Fruit fly (Drosophila melanogaster) whole organism, adult: ENCODE measurements around the gene BtbVII.
A peak's percentile ranks its signal among the peaks of the same experiment; 100 is the strongest.

Source experiments
- CG11617 ChIP-seq: fragments of 200-800 bp; sonication (Bioruptor generic); optimal IDR thresholded peaks from 2 replicates; lab custom pipeline; 2017; ENCODE audit warnings: mild to moderate bottlenecking, missing biosample characterization, missing genetic modification reagents, missing genetic modification characterization
- CG12768 ChIP-seq: fragments of 200-800 bp; sonication (Bioruptor generic); optimal IDR thresholded peaks from 2 replicates; lab custom pipeline; 2017; ENCODE audit warnings: missing biosample characterization, missing genetic modification characterization, mild to moderate bottlenecking, moderate library complexity, missing genetic modification reagents
- CG14711 ChIP-seq: fragments of 200-800 bp; sonication (Bioruptor generic); optimal IDR thresholded peaks from 2 replicates; lab custom pipeline; 2018; ENCODE audit warnings: missing biosample characterization, mild to moderate bottlenecking, missing genetic modification characterization, moderate library complexity
- CG1620 ChIP-seq: fragments of 200-800 bp; sonication (Bioruptor generic); optimal IDR thresholded peaks from 2 replicates; lab custom pipeline; 2016; ENCODE audit warnings: missing biosample characterization, missing genetic modification characterization
- CG33017 ChIP-seq: fragments of 200-800 bp; sonication (Bioruptor generic); optimal IDR thresholded peaks from 2 replicates; lab custom pipeline; 2018; ENCODE audit warnings: missing biosample characterization, mild to moderate bottlenecking, missing genetic modification characterization, moderate library complexity
- CG5204 ChIP-seq: fragments of 200-800 bp; sonication (Bioruptor generic); optimal IDR thresholded peaks from 2 replicates; lab custom pipeline; 2016; ENCODE audit warnings: missing biosample characterization, missing genetic modification characterization
- CG7045 ChIP-seq: fragments of 200-800 bp; sonication (Bioruptor generic); optimal IDR thresholded peaks from 2 replicates; lab custom pipeline; 2017; ENCODE audit warnings: missing biosample characterization, mild to moderate bottlenecking, missing genetic modification characterization
- CG7101 ChIP-seq: fragments of 200-800 bp; sonication (Bioruptor generic); optimal IDR thresholded peaks from 2 replicates; lab custom pipeline; 2018; ENCODE audit warnings: missing biosample characterization, mild to moderate bottlenecking, missing genetic modification characterization, moderate library complexity
- Clk ChIP-seq: fragments of 200-800 bp; sonication (Bioruptor generic); optimal IDR thresholded peaks from 2 replicates; lab custom pipeline; 2017; ENCODE audit warnings: missing biosample characterization, missing genetic modification characterization
- Crg-1 ChIP-seq: fragments of 200-800 bp; sonication (Bioruptor generic); optimal IDR thresholded peaks from 2 replicates; lab custom pipeline; 2016; ENCODE audit warnings: missing biosample characterization, missing genetic modification characterization
- Hr96 ChIP-seq: fragments of 200-800 bp; sonication (Bioruptor generic); optimal IDR thresholded peaks from 2 replicates; lab custom pipeline; 2016; ENCODE audit warnings: missing biosample characterization, missing genetic modification characterization
- Mnt ChIP-seq: fragments of 200-800 bp; sonication (Bioruptor generic); optimal IDR thresholded peaks from 2 replicates; lab custom pipeline; 2016; ENCODE audit warnings: missing biosample characterization, mild to moderate bottlenecking, missing genetic modification characterization
- bab1 ChIP-seq: fragments of 200-800 bp; sonication (Bioruptor generic); optimal IDR thresholded peaks from 3 replicates; lab custom pipeline; 2019; ENCODE audit warnings: missing biosample characterization, mild to moderate bottlenecking, missing genetic modification characterization, moderate library complexity
- cic ChIP-seq: fragments of 200-800 bp; sonication (Bioruptor generic); optimal IDR thresholded peaks from 2 replicates; lab custom pipeline; 2017; ENCODE audit warnings: missing biosample characterization, mild to moderate bottlenecking, missing genetic modification characterization, moderate library complexity
- cnc ChIP-seq, 2 experiments: fragments of >200 bp; optimal IDR thresholded peaks; 2 replicates each; lab custom pipeline; 2017
- kay ChIP-seq: fragments of 200-800 bp; sonication (Bioruptor generic); peaks from one replicate; lab custom pipeline; 2016; ENCODE audit warnings: missing biosample characterization, missing genetic modification characterization, borderline replicate concordance
- ovo ChIP-seq: fragments of 200-800 bp; sonication (Bioruptor generic); optimal IDR thresholded peaks from 2 replicates; lab custom pipeline; 2016; ENCODE audit warnings: missing biosample characterization, missing genetic modification characterization
- pad ChIP-seq: fragments of 200-800 bp; sonication (Bioruptor generic); optimal IDR thresholded peaks from 3 replicates; lab custom pipeline; 2017; ENCODE audit warnings: missing biosample characterization, missing genetic modification characterization, mild to moderate bottlenecking, moderate library complexity, missing genetic modification reagents
- tj ChIP-seq: fragments of 200-800 bp; sonication (Bioruptor generic); optimal IDR thresholded peaks from 3 replicates; lab custom pipeline; 2017; ENCODE audit warnings: missing biosample characterization, mild to moderate bottlenecking, missing genetic modification characterization, moderate library complexity
- toe ChIP-seq: fragments of 200-800 bp; sonication (Bioruptor generic); optimal IDR thresholded peaks from 2 replicates; lab custom pipeline; 2016; ENCODE audit warnings: missing biosample characterization, missing genetic modification characterization

Gene BtbVII

DNA sequence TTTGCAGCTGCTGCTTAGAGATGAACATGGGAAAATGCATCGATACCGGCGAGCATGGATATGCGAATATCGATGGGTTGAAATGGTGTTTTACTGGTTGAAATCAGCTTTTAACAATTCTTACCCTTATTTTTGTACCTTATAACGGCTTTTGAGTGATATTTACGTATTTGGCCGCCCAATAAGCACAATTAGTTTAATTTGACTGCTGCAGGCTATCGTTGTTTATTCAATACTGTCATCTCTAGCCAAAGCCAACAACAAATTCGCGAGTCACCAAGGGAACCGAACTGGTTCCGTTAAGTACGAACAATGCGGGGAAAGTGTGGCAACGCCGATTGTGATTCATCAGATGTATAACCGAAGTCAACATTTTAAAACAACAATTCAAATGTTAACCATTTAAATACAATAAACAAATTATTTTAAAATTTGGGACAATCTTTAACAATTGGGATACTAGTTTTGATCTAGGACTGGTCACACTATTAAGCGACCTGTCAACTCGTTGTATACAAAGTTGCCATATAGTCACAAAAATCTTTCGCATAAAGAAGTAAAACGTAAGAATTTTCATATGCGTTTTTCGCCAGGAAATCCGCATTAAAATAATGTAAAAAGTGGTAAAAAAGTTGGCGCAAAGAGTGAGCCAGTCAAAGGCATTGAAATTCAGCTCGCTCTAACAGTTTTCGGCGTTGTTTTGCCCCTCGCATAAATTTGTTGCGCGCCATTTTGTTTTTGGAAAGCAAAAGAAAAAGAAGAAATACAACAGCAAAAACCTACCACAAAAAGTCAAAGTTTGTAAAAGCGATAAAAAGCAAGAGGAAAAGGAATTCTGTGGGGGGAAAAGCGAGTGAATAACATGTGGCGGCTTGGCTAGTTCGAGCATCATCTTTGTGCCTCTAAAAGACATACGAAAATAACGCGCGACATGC lies at the start of gene BtbVII, which contains the start of gene Usp5:
Gene BtbVII (plus strand): TSS at position 522 of the 935 bp plus-strand sequence.
Gene Usp5 (minus strand): TSS at position 234 of the 935 bp plus-strand sequence.
- peak; percentile 0 for TF ChIP-seq CG33017 (tag; lab: Kevin White, UChicago)
- TF ChIP-seq CG7045, result peak; percentile 45
- peak; percentile 78 for TF ChIP-seq ovo (GFP tag; lab: Kevin White, UChicago)
- TF ChIP-seq CG1620 (GFP tag; lab: Kevin White, UChicago), result peak; percentile 85
- peak; percentile 62 for TF ChIP-seq CG12768
- peak; percentile 70 for TF ChIP-seq CG11617 (GFP tag; lab: Kevin White, UChicago)
- peak; percentile 73 for TF ChIP-seq CG7101 (tag; lab: Kevin White, UChicago)
- TF ChIP-seq cic (GFP tag; lab: Kevin White, UChicago), result peak; percentile 24
- TF ChIP-seq bab1 (GFP tag; lab: Kevin White, UChicago), result peak; percentile 82
- peak; percentile 86 for TF ChIP-seq Hr96 (GFP tag; lab: Kevin White, UChicago)
- TF ChIP-seq pad (GFP tag; lab: Kevin White, UChicago), result peak; percentile 55
- peak; percentile 73 for TF ChIP-seq Crg-1
- TF ChIP-seq CG14711 (tag; lab: Kevin White, UChicago), result peak; percentile 48
- peak; percentile 71 for TF ChIP-seq Mnt
- TF ChIP-seq CG5204 (GFP tag; lab: Kevin White, UChicago), result no peak
- peak; percentile 84 for TF ChIP-seq toe
- peak; percentile 43 for TF ChIP-seq tj
- peak; percentile 56 for TF ChIP-seq Clk (GFP tag; lab: Kevin White, UChicago)
- TF ChIP-seq cnc (optimal IDR thresholded peaks at IDR 0.05; lab: Kevin White, UChicago), result peak; percentile 80 to 92
- TF ChIP-seq kay (GFP tag; lab: Kevin White, UChicago), result no peak

DNA sequence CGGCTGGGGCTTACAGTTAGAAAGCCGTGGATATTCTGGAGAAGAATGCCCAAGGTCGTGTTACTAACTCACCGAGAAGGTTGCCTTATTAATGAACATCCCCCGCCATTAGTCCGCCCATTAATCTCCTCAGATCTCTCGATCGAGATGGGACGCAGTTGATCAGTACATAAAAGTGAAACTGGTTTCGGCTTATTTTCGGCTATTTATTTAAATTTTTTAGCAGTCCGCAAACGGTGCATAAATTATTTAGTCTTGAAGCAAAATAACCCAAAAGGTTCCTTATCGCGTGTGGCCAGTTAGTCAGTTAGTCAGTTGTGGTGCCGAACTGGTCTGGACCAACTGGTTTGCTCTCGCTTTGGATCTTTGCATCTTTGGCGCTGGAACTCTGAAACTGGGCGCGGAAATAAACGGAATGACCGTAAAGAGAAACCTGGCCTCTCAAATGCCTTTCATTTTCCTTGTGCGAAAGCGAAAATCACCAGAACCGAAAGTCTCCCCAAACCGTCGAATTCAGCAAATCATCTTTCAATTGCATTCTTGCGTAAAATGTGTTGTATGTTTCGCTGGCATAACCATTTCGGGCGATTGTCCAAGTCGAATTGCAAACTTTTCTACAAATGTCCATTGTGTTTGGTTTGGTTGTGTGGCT lies 49.5 kb upstream of the BtbVII start:
- no peak for TF ChIP-seq bab1 (GFP tag; lab: Kevin White, UChicago)
- no peak for TF ChIP-seq CG5204 (GFP tag; lab: Kevin White, UChicago)
- TF ChIP-seq CG12768, result no peak
- TF ChIP-seq pad (GFP tag; lab: Kevin White, UChicago), result no peak
- no peak for TF ChIP-seq ovo (GFP tag; lab: Kevin White, UChicago)
- no peak for TF ChIP-seq CG7045
- no peak for TF ChIP-seq cic (GFP tag; lab: Kevin White, UChicago)
- TF ChIP-seq toe, result no peak
- no peak for TF ChIP-seq Mnt
- no peak for TF ChIP-seq CG14711 (tag; lab: Kevin White, UChicago)
- TF ChIP-seq CG1620 (GFP tag; lab: Kevin White, UChicago), result no peak
- TF ChIP-seq Clk (GFP tag; lab: Kevin White, UChicago), result no peak
- TF ChIP-seq CG7101 (tag; lab: Kevin White, UChicago), result no peak
- no peak for TF ChIP-seq CG33017 (tag; lab: Kevin White, UChicago)
- TF ChIP-seq tj, result no peak

DNA sequence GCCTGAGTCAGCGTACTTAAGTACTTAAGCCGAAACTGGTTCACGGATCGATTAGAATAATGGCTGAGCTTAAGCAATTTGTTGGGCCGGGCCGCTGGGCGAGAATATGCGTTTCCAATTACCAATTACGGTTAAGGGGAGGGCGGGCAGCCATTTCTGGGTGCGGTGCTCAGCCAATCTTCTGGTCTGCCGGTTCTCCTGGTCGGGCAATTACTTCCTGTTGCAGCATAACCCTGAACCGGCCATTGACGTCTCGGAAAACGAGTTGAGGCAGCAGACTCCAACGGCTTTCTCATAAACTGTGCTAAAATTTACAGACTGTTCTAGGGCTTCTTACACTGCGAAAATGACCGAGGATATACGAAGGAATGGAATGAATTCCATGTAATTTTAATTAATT lies 47.3 kb upstream of the BtbVII start:
- TF ChIP-seq CG5204 (GFP tag; lab: Kevin White, UChicago) (no peak), kay (GFP tag; lab: Kevin White, UChicago) (no peak), CG7045 (no peak), CG1620 (GFP tag; lab: Kevin White, UChicago) (no peak), pad (GFP tag; lab: Kevin White, UChicago) (no peak), toe (no peak), CG12768 (no peak), CG11617 (GFP tag; lab: Kevin White, UChicago) (no peak), Mnt (no peak), cnc (optimal IDR thresholded peaks at IDR 0.05; lab: Kevin White, UChicago) (no peak), Clk (GFP tag; lab: Kevin White, UChicago) (no peak), bab1 (GFP tag; lab: Kevin White, UChicago) (no peak), CG14711 (tag; lab: Kevin White, UChicago) (no peak), ovo (GFP tag; lab: Kevin White, UChicago) (no peak), Crg-1 (no peak), tj (no peak), cic (GFP tag; lab: Kevin White, UChicago) (no peak), CG7101 (tag; lab: Kevin White, UChicago) (no peak), CG33017 (tag; lab: Kevin White, UChicago) (no peak), Hr96 (GFP tag; lab: Kevin White, UChicago) (no peak)

DNA sequence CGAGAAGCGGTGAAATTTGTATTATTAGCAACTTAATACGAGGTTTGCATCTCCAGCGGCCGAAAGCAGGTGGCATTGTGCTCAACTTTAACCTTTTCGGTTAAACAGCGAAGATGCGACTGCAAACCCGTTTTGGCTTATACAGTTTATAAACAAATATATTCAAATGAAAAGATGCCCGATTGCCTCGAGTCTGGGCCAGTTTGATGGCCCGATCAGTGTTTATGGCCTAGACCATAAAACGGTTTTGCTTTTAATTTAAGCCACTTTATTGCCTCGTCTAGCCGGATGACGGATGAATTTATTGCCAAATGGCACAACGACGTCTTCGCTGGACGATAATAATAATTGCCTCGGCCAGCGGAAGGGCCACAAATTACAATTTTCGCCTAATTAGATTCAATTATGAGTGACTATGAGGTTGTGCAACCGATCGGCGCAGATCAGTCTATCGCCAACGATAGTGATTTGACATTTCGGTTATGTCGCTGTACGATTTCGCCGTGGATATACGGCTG lies 45.9 kb upstream of the BtbVII start:
- TF ChIP-seq Clk (GFP tag; lab: Kevin White, UChicago), result no peak
- TF ChIP-seq cic (GFP tag; lab: Kevin White, UChicago), result no peak
- TF ChIP-seq tj, result no peak
- no peak for TF ChIP-seq CG12768
- no peak for TF ChIP-seq cnc (optimal IDR thresholded peaks at IDR 0.05; lab: Kevin White, UChicago)
- TF ChIP-seq CG5204 (GFP tag; lab: Kevin White, UChicago), result no peak
- no peak for TF ChIP-seq CG33017 (tag; lab: Kevin White, UChicago)
- no peak for TF ChIP-seq Mnt
- no peak for TF ChIP-seq toe

DNA sequence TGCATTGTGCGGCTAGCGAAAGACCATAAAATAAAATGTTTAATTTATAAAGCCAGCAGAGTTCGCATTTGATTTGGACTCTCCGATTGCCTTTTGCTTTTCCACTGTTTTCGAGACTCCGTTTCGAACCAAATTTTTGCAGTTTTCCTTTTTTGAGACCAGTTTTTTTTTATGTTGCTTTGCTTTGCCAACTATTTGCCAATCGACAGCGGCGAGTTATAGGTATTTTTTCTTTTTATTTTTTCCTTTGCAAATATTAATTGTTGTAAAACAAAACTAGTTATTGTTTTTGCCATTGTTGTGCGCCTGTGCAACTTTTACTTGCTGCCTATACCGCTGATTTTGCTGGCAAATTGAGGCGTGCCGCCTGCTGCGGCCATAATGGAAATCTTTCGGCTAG lies 42.9 kb upstream of the BtbVII start:
- no peak for TF ChIP-seq bab1 (GFP tag; lab: Kevin White, UChicago)
- no peak for TF ChIP-seq CG5204 (GFP tag; lab: Kevin White, UChicago)
- TF ChIP-seq CG1620 (GFP tag; lab: Kevin White, UChicago), result no peak
- no peak for TF ChIP-seq CG7045
- TF ChIP-seq CG33017 (tag; lab: Kevin White, UChicago), result no peak
- no peak for TF ChIP-seq ovo (GFP tag; lab: Kevin White, UChicago)
- TF ChIP-seq CG11617 (GFP tag; lab: Kevin White, UChicago), result no peak
- TF ChIP-seq pad (GFP tag; lab: Kevin White, UChicago), result no peak
- TF ChIP-seq Hr96 (GFP tag; lab: Kevin White, UChicago), result no peak
- no peak for TF ChIP-seq CG14711 (tag; lab: Kevin White, UChicago)
- TF ChIP-seq toe, result no peak
- no peak for TF ChIP-seq kay (GFP tag; lab: Kevin White, UChicago)
